Fruit fly (Drosophila melanogaster) whole organism, prepupa: ENCODE measurements around the gene gnu.
A peak's percentile ranks its signal among the peaks of the same experiment; 100 is the strongest.

Source experiments
- Blimp-1 ChIP-seq: fragments of 200-800 bp; sonication (Bioruptor generic); optimal IDR thresholded peaks from 3 replicates; lab custom pipeline; 2017; ENCODE audit warnings: missing biosample characterization, missing genetic modification characterization, mild to moderate bottlenecking, moderate library complexity, missing genetic modification reagents
- CG11762 ChIP-seq: fragments of 200-800 bp; sonication (Bioruptor generic); optimal IDR thresholded peaks from 3 replicates; lab custom pipeline; 2016; ENCODE audit warnings: missing biosample characterization, missing genetic modification characterization; ENCODE audit not compliant: insufficient read depth
- CG11902 ChIP-seq: fragments of 200-800 bp; sonication (Bioruptor generic); optimal IDR thresholded peaks from 3 replicates; lab custom pipeline; 2016; ENCODE audit warnings: missing biosample characterization, missing genetic modification characterization
- CG16779 ChIP-seq: fragments of 200-800 bp; sonication (Bioruptor generic); optimal IDR thresholded peaks from 3 replicates; lab custom pipeline; 2017; ENCODE audit warnings: missing biosample characterization, mild to moderate bottlenecking, missing genetic modification characterization
- CG31627 ChIP-seq: fragments of 200-800 bp; sonication (Bioruptor generic); optimal IDR thresholded peaks from 3 replicates; lab custom pipeline; 2016; ENCODE audit warnings: missing biosample characterization, missing genetic modification characterization
- CG32006 ChIP-seq: fragments of 200-800 bp; sonication (Bioruptor generic); optimal IDR thresholded peaks from 3 replicates; lab custom pipeline; 2017; ENCODE audit warnings: missing biosample characterization, mild to moderate bottlenecking, missing genetic modification characterization
- CG34406 ChIP-seq: fragments of 200-800 bp; sonication (Bioruptor generic); optimal IDR thresholded peaks from 3 replicates; lab custom pipeline; 2016; ENCODE audit warnings: missing biosample characterization, missing genetic modification characterization
- CG3919 ChIP-seq: fragments of 200-800 bp; sonication (Bioruptor generic); optimal IDR thresholded peaks from 3 replicates; lab custom pipeline; 2016; ENCODE audit warnings: missing biosample characterization, missing genetic modification characterization
- CG4318 ChIP-seq: fragments of 200-800 bp; sonication (Bioruptor generic); optimal IDR thresholded peaks from 3 replicates; lab custom pipeline; 2017; ENCODE audit warnings: missing biosample characterization, mild to moderate bottlenecking, missing genetic modification characterization
- CG6163 ChIP-seq: fragments of 200-800 bp; sonication (Bioruptor generic); IDR thresholded peaks from 3 replicates; pipeline ENCODE4 v1.3.6; 2022; ENCODE audit warnings: missing biosample characterization, missing genetic modification characterization
- CG6276 ChIP-seq: fragments of 200-800 bp; sonication (Bioruptor generic); optimal IDR thresholded peaks from 2 replicates; lab custom pipeline; 2017; ENCODE audit warnings: missing biosample characterization, mild to moderate bottlenecking, missing genetic modification characterization
- CG6792 ChIP-seq: fragments of 200-800 bp; sonication (Bioruptor generic); optimal IDR thresholded peaks from 3 replicates; lab custom pipeline; 2016; ENCODE audit warnings: missing biosample characterization, missing genetic modification characterization
- CG6808 ChIP-seq: fragments of 200-800 bp; sonication (Bioruptor generic); optimal IDR thresholded peaks from 3 replicates; lab custom pipeline; 2017; ENCODE audit warnings: missing biosample characterization, missing genetic modification characterization, mild to moderate bottlenecking, moderate library complexity, missing genetic modification reagents
- CG8319 ChIP-seq: fragments of 200-800 bp; sonication (Bioruptor generic); optimal IDR thresholded peaks from 3 replicates; lab custom pipeline; 2016; ENCODE audit warnings: missing biosample characterization, missing genetic modification characterization
- CG8632 ChIP-seq: fragments of 200-800 bp; sonication (Bioruptor generic); optimal IDR thresholded peaks from 3 replicates; lab custom pipeline; 2016; ENCODE audit warnings: missing biosample characterization, missing genetic modification characterization
- CG9139 ChIP-seq: fragments of 200-800 bp; sonication (Bioruptor generic); optimal IDR thresholded peaks from 3 replicates; lab custom pipeline; 2017; ENCODE audit warnings: missing biosample characterization, mild to moderate bottlenecking, missing genetic modification characterization
- Eip93F ChIP-seq: fragments of 200-800 bp; sonication (Bioruptor generic); optimal IDR thresholded peaks from 2 replicates; lab custom pipeline; 2016; ENCODE audit warnings: missing biosample characterization, mild to moderate bottlenecking, missing genetic modification characterization
- Ets21C ChIP-seq: fragments of 200-800 bp; sonication (Bioruptor generic); optimal IDR thresholded peaks from 3 replicates; lab custom pipeline; 2016; ENCODE audit warnings: missing biosample characterization, missing genetic modification characterization
- Ets96B ChIP-seq: fragments of 200-800 bp; optimal IDR thresholded peaks from 2 replicates; lab custom pipeline; 2019; ENCODE audit warnings: missing biosample characterization, mild to moderate bottlenecking, missing genetic modification characterization, moderate library complexity
- Lpt ChIP-seq: fragments of 200-800 bp; sonication (Bioruptor generic); optimal IDR thresholded peaks from 3 replicates; lab custom pipeline; 2016; ENCODE audit warnings: missing biosample characterization, missing genetic modification characterization
- Sox14 ChIP-seq: fragments of 200-800 bp; sonication (Bioruptor generic); optimal IDR thresholded peaks from 3 replicates; lab custom pipeline; 2016; ENCODE audit warnings: missing biosample characterization, missing genetic modification characterization
- Sox15 ChIP-seq: fragments of 200-800 bp; sonication (Bioruptor generic); optimal IDR thresholded peaks from 3 replicates; lab custom pipeline; 2016; ENCODE audit warnings: missing biosample characterization, missing genetic modification characterization
- acj6 ChIP-seq: fragments of 200-800 bp; sonication (Bioruptor generic); optimal IDR thresholded peaks from 3 replicates; lab custom pipeline; 2016; ENCODE audit warnings: missing biosample characterization, missing genetic modification characterization
- cyc ChIP-seq: fragments of 200-800 bp; sonication (Bioruptor generic); optimal IDR thresholded peaks from 3 replicates; lab custom pipeline; 2016; ENCODE audit warnings: missing biosample characterization, missing genetic modification characterization
- dac ChIP-seq: fragments of 200-800 bp; sonication (Bioruptor generic); optimal IDR thresholded peaks from 2 replicates; lab custom pipeline; 2017; ENCODE audit warnings: missing biosample characterization, mild to moderate bottlenecking, missing genetic modification characterization
- esn ChIP-seq: fragments of 200-800 bp; sonication (Bioruptor generic); optimal IDR thresholded peaks from 2 replicates; lab custom pipeline; 2016; ENCODE audit warnings: missing biosample characterization, mild to moderate bottlenecking, missing genetic modification characterization, moderate library complexity
- fd59A ChIP-seq: fragments of 200-800 bp; sonication (Bioruptor generic); optimal IDR thresholded peaks from 2 replicates; lab custom pipeline; 2017; ENCODE audit warnings: missing biosample characterization, mild to moderate bottlenecking, missing genetic modification characterization, missing genetic modification reagents
- fd85E ChIP-seq: fragments of 200-800 bp; sonication (Bioruptor generic); optimal IDR thresholded peaks from 3 replicates; lab custom pipeline; 2016; ENCODE audit warnings: missing biosample characterization, missing genetic modification characterization
- pdm3 ChIP-seq: fragments of 200-800 bp; sonication (Bioruptor generic); optimal IDR thresholded peaks from 3 replicates; lab custom pipeline; 2016; ENCODE audit warnings: missing biosample characterization, missing genetic modification characterization
- spab ChIP-seq: fragments of 200-800 bp; sonication (Bioruptor generic); optimal IDR thresholded peaks from 2 replicates; lab custom pipeline; 2017; ENCODE audit warnings: missing biosample characterization, mild to moderate bottlenecking, missing genetic modification characterization, missing genetic modification reagents
- ss ChIP-seq, 2 experiments: fragments of 200-800 bp; sonication (Bioruptor generic); optimal IDR thresholded peaks; 2 replicates in 1 of 2; 3 replicates in 1 of 2; lab custom pipeline; 2017 to 2018; ENCODE audit warnings: mild to moderate bottlenecking in 2 of 2, missing biosample characterization in 2 of 2, missing genetic modification characterization in 2 of 2, moderate library complexity in 1 of 2
- svp ChIP-seq: fragments of 200-800 bp; sonication (Bioruptor generic); peaks from one replicate; lab custom pipeline; 2016; ENCODE audit warnings: missing biosample characterization, missing genetic modification characterization
- topi ChIP-seq: fragments of 200-800 bp; sonication (Bioruptor generic); optimal IDR thresholded peaks from 3 replicates; lab custom pipeline; 2016; ENCODE audit warnings: missing biosample characterization, missing genetic modification characterization

The gnu gene

DNA sequence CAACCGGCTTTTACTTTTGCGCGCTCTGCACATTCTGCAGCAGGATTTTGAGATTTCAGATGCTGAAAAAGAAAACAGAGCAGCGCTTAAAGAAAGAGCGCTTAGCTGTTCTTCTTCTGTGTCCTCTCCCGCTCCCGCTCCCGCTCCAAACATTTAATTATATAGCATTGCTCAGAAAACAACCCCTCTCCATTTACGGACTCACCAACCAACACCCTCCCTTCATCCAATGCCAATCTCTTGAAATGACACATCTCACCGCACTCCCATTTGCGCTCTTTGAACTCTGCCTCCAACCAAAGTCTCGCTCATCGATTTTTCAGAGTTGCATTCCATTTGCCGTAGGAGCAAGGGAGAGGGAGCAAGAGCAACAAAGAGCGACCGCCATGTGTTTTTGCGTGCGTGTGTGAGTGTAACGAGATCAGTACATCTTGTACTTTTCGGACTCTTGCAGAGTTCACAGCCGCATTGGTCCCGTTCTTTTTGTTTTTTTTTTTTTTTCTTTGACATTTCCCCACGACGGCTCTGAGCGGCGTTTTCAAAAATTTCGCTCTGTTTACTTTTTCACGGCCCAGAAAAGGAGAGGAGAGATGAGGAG is 48.0 kb downstream of the gnu start (continued):
- TF ChIP-seq Sox15 (GFP tag; lab: Kevin White, UChicago) (no peak), CG8319 (GFP tag; lab: Kevin White, UChicago) (no peak), CG11902 (no peak), CG11762 (GFP tag; lab: Kevin White, UChicago) (peak; percentile 5), CG6792 (GFP tag; lab: Kevin White, UChicago) (peak; percentile 5), esn (peak; percentile 21), CG6163 (GFP tag; lab: Robert Waterston, UW) (peak; percentile 71), Blimp-1 (GFP tag; lab: Kevin White, UChicago) (no peak), Ets21C (no peak), pdm3 (GFP tag; lab: Kevin White, UChicago) (no peak), ss (GFP tag; optimal IDR thresholded peaks at IDR 0.05; lab: Kevin White, UChicago) (peak; percentile 74 to 80), spab (GFP tag; lab: Kevin White, UChicago) (no peak), Eip93F (GFP tag; lab: Kevin White, UChicago) (no peak), CG8632 (peak; percentile 4), CG9139 (GFP tag; lab: Kevin White, UChicago) (peak; percentile 69), CG6276 (GFP tag; lab: Kevin White, UChicago) (peak; percentile 44), topi (no peak), cyc (no peak), fd85E (GFP tag; lab: Kevin White, UChicago) (peak; percentile 74), CG34406 (GFP tag; lab: Kevin White, UChicago) (no peak), fd59A (no peak), acj6 (GFP tag; lab: Kevin White, UChicago) (no peak), Sox14 (GFP tag; lab: Kevin White, UChicago) (peak; percentile 24), CG31627 (GFP tag; lab: Kevin White, UChicago) (no peak), CG4318 (no peak), Ets96B (tag; lab: Kevin White, UChicago) (no peak), CG3919 (GFP tag; lab: Kevin White, UChicago) (peak; percentile 23), svp (GFP tag; lab: Kevin White, UChicago) (peak; percentile 99), CG16779 (tag; lab: Kevin White, UChicago) (no peak)

DNA sequence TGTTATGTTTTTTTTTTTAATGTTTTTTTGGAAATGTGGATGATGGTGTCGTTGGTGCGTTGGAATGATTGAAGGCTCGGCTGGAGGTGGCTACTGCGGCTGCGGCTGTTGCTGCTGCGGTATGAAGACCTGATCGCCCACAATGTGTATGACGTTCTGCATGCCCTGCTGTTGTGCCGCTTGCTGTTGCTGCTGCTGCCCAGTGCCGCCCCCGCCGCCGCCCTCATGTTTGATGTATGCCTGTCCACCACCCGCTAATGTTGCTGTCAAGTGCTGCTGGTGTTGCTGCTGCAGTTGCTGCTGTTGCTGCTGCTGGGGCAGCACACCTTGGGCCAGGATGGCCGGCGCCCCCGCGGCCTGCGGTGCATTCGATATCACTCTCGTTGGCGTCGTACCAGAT is 50.3 kb downstream of the gnu start:
- TF ChIP-seq dac (GFP tag; lab: Kevin White, UChicago) (no peak), Lpt (GFP tag; lab: Kevin White, UChicago) (no peak), CG34406 (GFP tag; lab: Kevin White, UChicago) (no peak), fd85E (GFP tag; lab: Kevin White, UChicago) (no peak), CG16779 (tag; lab: Kevin White, UChicago) (no peak), CG6808 (no peak), cyc (no peak), CG32006 (no peak), Sox14 (GFP tag; lab: Kevin White, UChicago) (no peak)
